Worm (Caenorhabditis elegans) whole organism, late embryonic: ENCODE results near the gene dmsr-16.

Source experiments
- C38D4.7 ChIP-seq: fragments of 200-800 bp; sonication (Bioruptor generic); optimal IDR thresholded peaks from 2 replicates; lab custom pipeline; 2018; ENCODE audit warnings: mild to moderate bottlenecking, missing genetic modification characterization, moderate library complexity, missing compliant biosample characterization
- ceh-31 ChIP-seq: sonication (generic microtip); optimal IDR thresholded peaks from 2 replicates; lab custom pipeline; 2016; ENCODE audit warnings: missing genetic modification characterization, missing compliant biosample characterization
- elt-4 ChIP-seq: sonication (generic microtip); optimal IDR thresholded peaks from 2 replicates; lab custom pipeline; 2016; ENCODE audit warnings: missing genetic modification characterization, missing compliant biosample characterization
- nfya-1 ChIP-seq: sonication (generic microtip); optimal IDR thresholded peaks from 2 replicates; lab custom pipeline; 2017; ENCODE audit warnings: missing genetic modification characterization, mild to moderate bottlenecking, missing compliant biosample characterization, antibody characterized with exemption, moderate library complexity
- pat-9 ChIP-seq: fragments of 200-800 bp; sonication (Bioruptor generic); optimal IDR thresholded peaks from 2 replicates; lab custom pipeline; 2018; ENCODE audit warnings: mild to moderate bottlenecking, missing genetic modification characterization, moderate library complexity, missing compliant biosample characterization
- pqm-1 ChIP-seq: sonication (generic microtip); optimal IDR thresholded peaks from 2 replicates; lab custom pipeline; 2016; ENCODE audit warnings: missing genetic modification characterization, missing compliant biosample characterization
- ztf-16 ChIP-seq: sonication (generic microtip); optimal IDR thresholded peaks from 2 replicates; lab custom pipeline; 2017; ENCODE audit warnings: missing genetic modification characterization, missing compliant biosample characterization

- TF ChIP-seq elt-4 (no peak), pqm-1 (no peak), ceh-31 (no peak), ztf-16 (tag; lab: Kevin White, UChicago) (no peak), nfya-1 (tag; lab: Kevin White, UChicago) (no peak), C38D4.7 (GFP tag; lab: Kevin White, UChicago) (no peak), pat-9 (tag; lab: Kevin White, UChicago) (no peak)
Observed at ce11 chrV:6811863-6812262, 3.0 kb upstream of the dmsr-16 start.
